Fruit fly (Drosophila melanogaster) whole organism, embryonic: ENCODE data around the gene SmD2.
A peak's percentile ranks its signal among the peaks of the same experiment; 100 is the strongest.

ENCODE experiments used
- Awh ChIP-seq: fragments of 200-800 bp; sonication (Bioruptor generic); IDR thresholded peaks from 2 replicates; pipeline ENCODE4, ENCODE4 v1.3.6; 2022; ENCODE audit warnings: missing biosample characterization, missing genetic modification characterization
- B-H2 ChIP-seq: fragments of 200-800 bp; sonication (Bioruptor generic); optimal IDR thresholded peaks from 2 replicates; lab custom pipeline; 2018; ENCODE audit warnings: missing biosample characterization, mild to moderate bottlenecking, missing genetic modification characterization
- Bteb2 ChIP-seq: fragments of 200-800 bp; sonication (Bioruptor generic); optimal IDR thresholded peaks from 2 replicates; lab custom pipeline; 2016; ENCODE audit warnings: missing biosample characterization, missing genetic modification characterization
- CG10321 ChIP-seq: fragments of 200-800 bp; sonication (Bioruptor generic); IDR thresholded peaks from 2 replicates; pipeline ENCODE4 v1.3.6; 2022; ENCODE audit warnings: missing biosample characterization, missing genetic modification characterization
- CG12299 ChIP-seq: fragments of 200-800 bp; sonication (Bioruptor generic); optimal IDR thresholded peaks from 2 replicates; lab custom pipeline; 2018; ENCODE audit warnings: missing biosample characterization, mild to moderate bottlenecking, missing genetic modification characterization
- CG12744 ChIP-seq: fragments of 200-800 bp; sonication (Bioruptor generic); optimal IDR thresholded peaks from 2 replicates; lab custom pipeline; 2016; ENCODE audit warnings: missing biosample characterization, missing genetic modification characterization
- CG13287 ChIP-seq: fragments of 200-800 bp; sonication (Bioruptor generic); IDR thresholded peaks from 2 replicates; pipeline ENCODE4 v1.3.6; 2022; ENCODE audit warnings: missing biosample characterization, missing genetic modification characterization; ENCODE audit not compliant: partially characterized antibody
- CG13894 ChIP-seq: fragments of 200-800 bp; sonication (Bioruptor generic); optimal IDR thresholded peaks from 3 replicates; lab custom pipeline; 2018; ENCODE audit warnings: missing biosample characterization, mild to moderate bottlenecking, missing genetic modification characterization, moderate library complexity
- CG15011 ChIP-seq: fragments of 200-800 bp; sonication (Bioruptor generic); optimal IDR thresholded peaks from 3 replicates; lab custom pipeline; 2018; ENCODE audit warnings: missing biosample characterization, mild to moderate bottlenecking, missing genetic modification characterization
- CG15696 ChIP-seq: fragments of 200-800 bp; sonication (Bioruptor generic); optimal IDR thresholded peaks from 2 replicates; lab custom pipeline; 2019; ENCODE audit warnings: missing biosample characterization, mild to moderate bottlenecking, missing genetic modification characterization, moderate library complexity
- CG17385 ChIP-seq: fragments of 200-800 bp; sonication (Bioruptor generic); optimal IDR thresholded peaks from 3 replicates; lab custom pipeline; 2018; ENCODE audit warnings: missing biosample characterization, mild to moderate bottlenecking, missing genetic modification characterization
- CG18599 ChIP-seq: fragments of 200-800 bp; sonication (Bioruptor generic); optimal IDR thresholded peaks from 3 replicates; lab custom pipeline; 2017; ENCODE audit warnings: missing biosample characterization, missing genetic modification characterization, mild to moderate bottlenecking, moderate library complexity, missing genetic modification reagents
- CG2202 ChIP-seq: fragments of 200-800 bp; sonication (Bioruptor generic); optimal IDR thresholded peaks from 2 replicates; lab custom pipeline; 2018; ENCODE audit warnings: missing biosample characterization, mild to moderate bottlenecking, missing genetic modification characterization
- CG3163 ChIP-seq: fragments of 200-800 bp; sonication (Bioruptor generic); optimal IDR thresholded peaks from 3 replicates; lab custom pipeline; 2016; ENCODE audit warnings: missing biosample characterization, missing genetic modification characterization
- CG3281 ChIP-seq: fragments of 200-800 bp; sonication (Bioruptor generic); optimal IDR thresholded peaks from 3 replicates; lab custom pipeline; 2017; ENCODE audit warnings: missing biosample characterization, mild to moderate bottlenecking, missing genetic modification characterization
- CG34224 ChIP-seq: fragments of 200-800 bp; sonication (Bioruptor generic); IDR thresholded peaks from 3 replicates; pipeline ENCODE4 v1.3.6; 2022; ENCODE audit warnings: missing biosample characterization, missing genetic modification characterization; ENCODE audit not compliant: partially characterized antibody
- CG4707 ChIP-seq: fragments of 200-800 bp; sonication (Bioruptor generic); optimal IDR thresholded peaks from 2 replicates; lab custom pipeline; 2018; ENCODE audit warnings: missing biosample characterization, mild to moderate bottlenecking, missing genetic modification characterization, moderate library complexity
- CG5245 ChIP-seq: fragments of 200-800 bp; sonication (Bioruptor generic); optimal IDR thresholded peaks from 3 replicates; lab custom pipeline; 2016; ENCODE audit warnings: missing biosample characterization, missing genetic modification characterization
- CG6791 ChIP-seq: fragments of 200-800 bp; sonication (Bioruptor generic); IDR thresholded peaks from 3 replicates; pipeline ENCODE4 v1.3.6; 2022; ENCODE audit warnings: missing biosample characterization, missing genetic modification characterization; ENCODE audit not compliant: partially characterized antibody
- CG9215 ChIP-seq: fragments of 200-800 bp; sonication (Bioruptor generic); IDR thresholded peaks from 2 replicates; pipeline ENCODE4 v1.3.6; 2022; ENCODE audit warnings: missing biosample characterization, missing genetic modification characterization
- CoRest ChIP-seq: fragments of 200-800 bp; sonication (Bioruptor generic); optimal IDR thresholded peaks from 3 replicates; lab custom pipeline; 2018; ENCODE audit warnings: missing biosample characterization, mild to moderate bottlenecking, missing genetic modification characterization, moderate library complexity
- Dek ChIP-seq: fragments of 200-800 bp; sonication (Bioruptor generic); optimal IDR thresholded peaks from 3 replicates; lab custom pipeline; 2019; ENCODE audit warnings: missing biosample characterization, mild to moderate bottlenecking, missing genetic modification characterization, moderate library complexity
- Dip3 ChIP-seq: fragments of 200-800 bp; sonication (Bioruptor generic); optimal IDR thresholded peaks from 3 replicates; lab custom pipeline; 2016; ENCODE audit warnings: missing biosample characterization, missing genetic modification characterization
- Drgx ChIP-seq: fragments of 200-800 bp; sonication (Bioruptor generic); IDR thresholded peaks from 2 replicates; pipeline ENCODE4 v1.3.6; 2022; ENCODE audit warnings: missing biosample characterization, missing genetic modification characterization
- E2f2 ChIP-seq: fragments of 200-800 bp; sonication (Bioruptor generic); IDR thresholded peaks from 2 replicates; pipeline ENCODE4 v1.3.6; 2022; ENCODE audit warnings: missing biosample characterization, missing genetic modification characterization
- Lpt ChIP-seq: fragments of >200 bp; optimal IDR thresholded peaks from 2 replicates; lab custom pipeline; 2018; ENCODE audit warnings: missing biosample characterization, missing genetic modification characterization
- Meics ChIP-seq: fragments of 200-800 bp; sonication (Bioruptor generic); optimal IDR thresholded peaks from 2 replicates; lab custom pipeline; 2017; ENCODE audit warnings: missing biosample characterization, mild to moderate bottlenecking, missing genetic modification characterization
- Opbp ChIP-seq: fragments of 200-800 bp; sonication (Bioruptor generic); IDR thresholded peaks from 3 replicates; pipeline ENCODE4 v1.3.6; 2022; ENCODE audit warnings: missing biosample characterization, missing genetic modification characterization; ENCODE audit not compliant: partially characterized antibody
- Optix ChIP-seq: fragments of 200-800 bp; sonication (Bioruptor generic); IDR thresholded peaks from 3 replicates; pipeline ENCODE4 v1.3.6; 2022; ENCODE audit warnings: missing biosample characterization, missing genetic modification characterization
- PHDP ChIP-seq: fragments of 200-800 bp; sonication (Bioruptor generic); optimal IDR thresholded peaks from 3 replicates; lab custom pipeline; 2018; ENCODE audit warnings: missing biosample characterization, mild to moderate bottlenecking, missing genetic modification characterization, moderate library complexity
- Poxn ChIP-seq: fragments of 200-800 bp; sonication (Bioruptor generic); IDR thresholded peaks from 2 replicates; pipeline ENCODE4 v1.3.6; 2022; ENCODE audit warnings: missing biosample characterization, missing genetic modification characterization
- ato ChIP-seq: fragments of 200-800 bp; sonication (Bioruptor generic); IDR thresholded peaks from 2 replicates; pipeline ENCODE4 v1.3.6; 2022; ENCODE audit warnings: missing biosample characterization, missing genetic modification characterization; ENCODE audit not compliant: partially characterized antibody
- caup ChIP-seq: fragments of 200-800 bp; sonication (Bioruptor generic); optimal IDR thresholded peaks from 3 replicates; lab custom pipeline; 2017; ENCODE audit warnings: missing biosample characterization, mild to moderate bottlenecking, missing genetic modification characterization, moderate library complexity; ENCODE audit not compliant: severe bottlenecking
- crol ChIP-seq: fragments of 200-800 bp; sonication (Bioruptor generic); IDR thresholded peaks from 2 replicates; pipeline ENCODE4 v1.3.6; 2022; ENCODE audit warnings: missing biosample characterization, missing genetic modification characterization
- fd64A ChIP-seq: fragments of 200-800 bp; sonication (Bioruptor generic); optimal IDR thresholded peaks from 3 replicates; lab custom pipeline; 2018; ENCODE audit warnings: missing biosample characterization, mild to moderate bottlenecking, missing genetic modification characterization
- fru ChIP-seq: fragments of >200 bp; optimal IDR thresholded peaks from 2 replicates; lab custom pipeline; 2017
- gcm ChIP-seq: fragments of 200-800 bp; sonication (Bioruptor generic); optimal IDR thresholded peaks from 2 replicates; lab custom pipeline; 2019; ENCODE audit warnings: missing biosample characterization, mild to moderate bottlenecking, missing genetic modification characterization, moderate library complexity
- h ChIP-seq: fragments of >200 bp; optimal IDR thresholded peaks from 2 replicates; lab custom pipeline; 2017
- kni ChIP-seq: fragments of 200-800 bp; sonication (Bioruptor generic); optimal IDR thresholded peaks from 3 replicates; lab custom pipeline; 2017; ENCODE audit warnings: mild to moderate bottlenecking, missing biosample characterization, missing genetic modification reagents, missing genetic modification characterization
- lov ChIP-seq, 2 experiments: fragments of 200-800 bp in 1 of 2; fragments of >200 bp in 1 of 2; sonication (Bioruptor generic) in 1 of 2; IDR thresholded peaks in 1 of 2; optimal IDR thresholded peaks in 1 of 2; 2 replicates in 1 of 2; 3 replicates in 1 of 2; pipeline versions ENCODE4 v1.3.6 to Lab custom; 2017 to 2022; ENCODE audit warnings: missing biosample characterization in 1 of 2, missing genetic modification characterization in 1 of 2
- luna ChIP-seq: fragments of 200-800 bp; sonication (Bioruptor generic); optimal IDR thresholded peaks from 2 replicates; lab custom pipeline; 2016; ENCODE audit warnings: missing biosample characterization, missing genetic modification characterization
- onecut ChIP-seq: fragments of 200-800 bp; sonication (Bioruptor generic); IDR thresholded peaks from 2 replicates; pipeline ENCODE4 v1.3.6; 2022; ENCODE audit warnings: missing biosample characterization, missing genetic modification characterization
- sug ChIP-seq: fragments of 200-800 bp; optimal IDR thresholded peaks from 2 replicates; lab custom pipeline; 2019; ENCODE audit warnings: missing biosample characterization, mild to moderate bottlenecking, missing genetic modification characterization, moderate library complexity
- tgo ChIP-seq: fragments of 200-800 bp; sonication (Bioruptor generic); IDR thresholded peaks from 3 replicates; pipeline ENCODE4 v1.3.6; 2022; ENCODE audit warnings: missing biosample characterization, missing genetic modification characterization
- tna ChIP-seq: fragments of 200-800 bp; sonication (Bioruptor generic); IDR thresholded peaks from 2 replicates; pipeline ENCODE4 v1.3.6; 2022; ENCODE audit warnings: missing biosample characterization, missing genetic modification characterization; ENCODE audit not compliant: partially characterized antibody
- toy ChIP-seq: fragments of 200-800 bp; sonication (Bioruptor generic); IDR thresholded peaks from 2 replicates; pipeline ENCODE4 v1.3.6; 2022; ENCODE audit warnings: missing biosample characterization, missing genetic modification characterization
- trh ChIP-seq: fragments of 200-800 bp; sonication (Bioruptor generic); optimal IDR thresholded peaks from 2 replicates; lab custom pipeline; 2016; ENCODE audit warnings: missing biosample characterization, missing genetic modification characterization
- vfl ChIP-seq: fragments of 200-800 bp; sonication (Bioruptor generic); optimal IDR thresholded peaks from 2 replicates; lab custom pipeline; 2016; ENCODE audit warnings: missing biosample characterization, missing genetic modification characterization
- zen ChIP-seq: fragments of 200-800 bp; sonication (Bioruptor generic); optimal IDR thresholded peaks from 3 replicates; lab custom pipeline; 2018; ENCODE audit warnings: missing biosample characterization, mild to moderate bottlenecking, missing genetic modification characterization, moderate library complexity

SmD2 gene

DNA sequence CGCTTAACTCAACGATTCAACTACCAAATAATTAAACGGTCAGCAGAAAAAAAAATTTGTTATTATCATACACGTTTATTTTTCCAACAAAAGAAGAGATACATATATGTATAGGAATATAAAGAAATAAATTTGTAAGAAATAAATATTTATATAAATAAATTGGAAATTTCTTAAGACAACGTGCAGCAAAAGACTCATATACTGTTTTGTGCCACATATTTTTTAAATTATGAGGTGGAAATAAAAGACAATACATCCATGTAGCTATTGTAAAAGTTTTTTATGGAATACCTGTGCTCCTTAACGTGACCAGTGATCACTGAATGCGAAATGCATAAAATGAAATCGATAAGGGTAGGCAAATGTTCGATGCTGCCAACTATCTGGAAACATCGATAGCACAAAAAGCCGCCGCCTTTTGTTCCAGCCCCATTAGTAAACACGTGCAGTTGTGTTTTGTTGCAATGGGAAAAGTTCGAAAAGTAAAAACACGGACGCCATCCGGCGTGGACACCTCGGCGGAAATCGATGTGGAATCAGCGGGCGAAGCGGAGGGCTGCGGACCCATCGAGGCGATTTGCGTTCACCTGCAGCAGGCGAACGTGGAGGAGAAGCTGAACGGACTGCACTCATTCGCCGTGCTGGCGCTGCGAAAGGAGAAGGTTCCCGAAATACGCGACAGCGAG is 23.0 kb upstream of the SmD2 start, which contains the start of gene CG10286 (continued):
- TF ChIP-seq Optix (GFP tag; lab: Robert Waterston, UW) (no peak), CG13894 (tag; lab: Kevin White, UChicago) (no peak), CG10321 (GFP tag; lab: Robert Waterston, UW) (no peak), fru (no peak), Dek (tag; lab: Kevin White, UChicago) (peak; percentile 47), gcm (GFP tag; lab: Kevin White, UChicago) (no peak), crol (GFP tag; lab: Robert Waterston, UW) (no peak), PHDP (tag; lab: Kevin White, UChicago) (peak; percentile 58), CG2202 (tag; lab: Kevin White, UChicago) (no peak), ato (GFP tag; lab: Robert Waterston, UW) (peak; percentile 66; the same call in 1 of the 2 replicates), CG3281 (GFP tag; lab: Kevin White, UChicago) (peak; percentile 33), Lpt (GFP tag; lab: Kevin White, UChicago) (no peak), tgo (GFP tag; lab: Robert Waterston, UW) (no peak; the same call in 1 of the 3 replicates), CG4707 (no peak), CG15011 (GFP tag; lab: Kevin White, UChicago) (no peak), fd64A (GFP tag; lab: Kevin White, UChicago) (no peak), CG34224 (GFP tag; lab: Robert Waterston, UW) (peak; percentile 76), B-H2 (peak; percentile 9), zen (tag; lab: Kevin White, UChicago) (peak; percentile 23), h (lab: Kevin White, UChicago) (no peak), CG6791 (GFP tag; lab: Robert Waterston, UW) (peak; percentile 79), CG5245 (GFP tag; lab: Kevin White, UChicago) (no peak), Dip3 (GFP tag; lab: Kevin White, UChicago) (no peak), CG17385 (GFP tag; lab: Kevin White, UChicago) (peak; percentile 37), luna (GFP tag; lab: Kevin White, UChicago) (no peak), Meics (GFP tag; lab: Kevin White, UChicago) (no peak), Bteb2 (GFP tag; lab: Kevin White, UChicago) (no peak), E2f2 (GFP tag; lab: Robert Waterston, UW) (no peak), vfl (GFP tag; lab: Kevin White, UChicago) (no peak), caup (GFP tag; lab: Kevin White, UChicago) (no peak), CG12299 (tag; lab: Kevin White, UChicago) (peak; percentile 46), onecut (GFP tag; lab: Robert Waterston, UW) (peak; percentile 57), trh (GFP tag; lab: Kevin White, UChicago) (no peak), tna (peak; percentile 60), Awh (GFP tag; lab: Robert Waterston, UW) (no peak), CG12744 (no peak), sug (tag; lab: Kevin White, UChicago) (peak; percentile 52), CG3163 (GFP tag; lab: Kevin White, UChicago) (no peak), CG15696 (tag; lab: Kevin White, UChicago) (no peak), Poxn (GFP tag; lab: Robert Waterston, UW) (no peak), toy (GFP tag; lab: Robert Waterston, UW) (no peak; the same call in 1 of the 2 replicates), Opbp (peak; percentile 83), kni (GFP tag; lab: Kevin White, UChicago) (no peak), CG13287 (GFP tag; lab: Robert Waterston, UW) (peak; percentile 78), lov (optimal IDR thresholded peaks at IDR 0.05; lab: Kevin White, UChicago) (no peak), lov (GFP tag; IDR thresholded peaks at IDR 0.05; lab: Robert Waterston, UW) (0 out of 3 replicates have a peak, but pooled peaks have one; percentile 36), CG18599 (GFP tag; lab: Kevin White, UChicago) (peak; percentile 36), CoRest (peak; percentile 26), CG9215 (GFP tag; lab: Robert Waterston, UW) (no peak), Drgx (GFP tag; lab: Robert Waterston, UW) (no peak)
